Fruit fly (Drosophila melanogaster): ENCODE results near the gene CG5194.

The CG5194 gene

DNA sequence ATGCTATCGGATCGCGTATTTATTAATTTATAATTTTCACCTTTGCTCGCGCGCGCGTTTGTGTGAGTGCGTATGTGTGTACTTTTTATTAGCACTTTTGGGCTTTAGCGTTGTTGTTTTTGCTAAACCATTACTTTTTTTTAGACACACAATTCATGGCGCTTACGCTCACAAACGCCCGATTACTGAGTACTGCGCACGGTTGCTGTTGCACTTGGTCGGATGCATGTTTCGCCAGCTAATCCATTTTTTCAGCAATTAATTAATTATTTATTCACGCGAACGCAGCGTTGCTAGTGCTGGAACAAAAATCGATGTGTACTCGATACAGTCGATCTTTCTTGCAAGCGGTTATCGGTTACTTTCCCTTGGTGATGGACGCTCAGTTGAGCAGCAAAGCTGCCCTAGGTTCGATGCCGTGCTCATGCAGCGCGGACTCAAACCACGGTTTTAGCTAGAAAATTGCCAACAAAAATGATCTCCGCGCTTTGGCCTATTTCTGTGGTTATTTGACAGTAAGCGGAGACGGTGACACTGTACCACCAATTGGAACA is 11.9 kb downstream of the CG5194 start, which contains the start of the genes smg and CG5087 (continued):
- peak; percentile 64 for TF ChIP-seq CG2712 (tag; optimal IDR thresholded peaks at IDR 0.05)
- no peak for TF ChIP-seq dmrt99B (tag; optimal IDR thresholded peaks at IDR 0.05)
- TF ChIP-seq MTF-1 (GFP tag; optimal IDR thresholded peaks at IDR 0.05; ENCODE audit: borderline replicate concordance) = no peak
- TF ChIP-seq CG11398 (GFP tag; optimal IDR thresholded peaks at IDR 0.05) = peak; percentile 56
- no peak for TF ChIP-seq Atf6 (GFP tag; IDR thresholded peaks at IDR 0.05)
- peak; percentile 98 for TF ChIP-seq CG4617 (GFP tag; optimal IDR thresholded peaks at IDR 0.05; ENCODE audit: borderline replicate concordance)
- peak; percentile 86 for TF ChIP-seq CG8924 (tag; optimal IDR thresholded peaks at IDR 0.05)
- TF ChIP-seq ro (GFP tag; IDR thresholded peaks at IDR 0.05) = no peak
- peak; percentile 27 for TF ChIP-seq Mad (GFP tag; optimal IDR thresholded peaks at IDR 0.05)
- TF ChIP-seq CG7271 (tag; optimal IDR thresholded peaks at IDR 0.05) = no peak
- no peak for TF ChIP-seq CG9215 (GFP tag; IDR thresholded peaks at IDR 0.05)
- TF ChIP-seq CG31388 (GFP tag; optimal IDR thresholded peaks at IDR 0.05) = no peak
- peak; percentile 42 for TF ChIP-seq CG7928 (GFP tag; optimal IDR thresholded peaks at IDR 0.05)
- peak; percentile 56 for TF ChIP-seq CG12391 (tag; optimal IDR thresholded peaks at IDR 0.05)
- TF ChIP-seq trem (tag; optimal IDR thresholded peaks at IDR 0.05) = peak; percentile 86
- TF ChIP-seq ab (GFP tag; optimal IDR thresholded peaks at IDR 0.05) = no peak
- TF ChIP-seq Drgx (GFP tag; IDR thresholded peaks at IDR 0.05) = peak; percentile 6; the same call in 1 of the 2 replicates
- TF ChIP-seq Adf1 (GFP tag; IDR thresholded peaks at IDR 0.05) = 0 out of 2 replicates have a peak, but pooled peaks have one; percentile 6
- peak; percentile 62 for TF ChIP-seq maf-S (GFP tag; optimal IDR thresholded peaks at IDR 0.05)
- no peak for TF ChIP-seq CG4854 (GFP tag; optimal IDR thresholded peaks at IDR 0.05)
- no peak for TF ChIP-seq CG13775 (GFP tag; optimal IDR thresholded peaks at IDR 0.05)
- peak; percentile 92 for TF ChIP-seq HmgZ (tag; optimal IDR thresholded peaks at IDR 0.05)
- TF ChIP-seq CG10462 (GFP tag; optimal IDR thresholded peaks at IDR 0.05) = no peak
- TF ChIP-seq E2f1 (GFP tag; IDR thresholded peaks at IDR 0.05) = peak; percentile 14; the same call in 1 of the 2 replicates
- TF ChIP-seq CG17186 (GFP tag; optimal IDR thresholded peaks at IDR 0.05) = peak; percentile 84
- TF ChIP-seq chinmo (GFP tag; IDR thresholded peaks at IDR 0.05; ENCODE audit: partially characterized antibody) = peak; percentile 86; the same call in 3 of the 4 replicates
- TF ChIP-seq Ets65A (GFP tag) = peak; percentile 93
- TF ChIP-seq ERR (GFP tag; optimal IDR thresholded peaks at IDR 0.05) = peak; percentile 51
- no peak for TF ChIP-seq CG9437 (GFP tag; optimal IDR thresholded peaks at IDR 0.05)
- no peak for TF ChIP-seq twi (tag; optimal IDR thresholded peaks at IDR 0.05)
- TF ChIP-seq Eip74EF (GFP tag; optimal IDR thresholded peaks at IDR 0.05) = peak in 1 of 2 experiments; percentile 50
- no peak for TF ChIP-seq nerfin-2 (GFP tag; IDR thresholded peaks at IDR 0.05; ENCODE audit: partially characterized antibody)
- TF ChIP-seq CG14710 (tag; optimal IDR thresholded peaks at IDR 0.05) = peak; percentile 83
- peak; percentile 55 for TF ChIP-seq CG3163 (GFP tag; optimal IDR thresholded peaks at IDR 0.05)
- peak; percentile 58 for TF ChIP-seq CG17912 (GFP tag; optimal IDR thresholded peaks at IDR 0.05)
- peak; percentile 81 for TF ChIP-seq Opbp (GFP tag; IDR thresholded peaks at IDR 0.05; ENCODE audit: partially characterized antibody)
- TF ChIP-seq fu2 (GFP tag; optimal IDR thresholded peaks at IDR 0.05) = peak; percentile 47
- peak; percentile 19 for TF ChIP-seq CG34376 (GFP tag; optimal IDR thresholded peaks at IDR 0.05)
- peak; percentile 27; the same call in 1 of the 2 replicates for TF ChIP-seq al (GFP tag; IDR thresholded peaks at IDR 0.05)
- TF ChIP-seq CG1233 (GFP tag; optimal IDR thresholded peaks at IDR 0.05) = no peak
- TF ChIP-seq grau (tag; optimal IDR thresholded peaks at IDR 0.05) = peak; percentile 23
- TF ChIP-seq CG2889 (GFP tag; IDR thresholded peaks at IDR 0.05) = no peak
- TF ChIP-seq CG12744 (GFP tag; optimal IDR thresholded peaks at IDR 0.05) = no peak
- no peak for TF ChIP-seq Lpt (GFP tag; optimal IDR thresholded peaks at IDR 0.05)
- no peak; the same call in 2 of the 3 replicates for TF ChIP-seq CG34224 (GFP tag; IDR thresholded peaks at IDR 0.05; ENCODE audit: partially characterized antibody)
- peak; percentile 9 for TF ChIP-seq Usf (GFP tag; optimal IDR thresholded peaks at IDR 0.05)
- TF ChIP-seq pzg (GFP tag; optimal IDR thresholded peaks at IDR 0.05) = peak; percentile 100
- TF ChIP-seq CG6175 (GFP tag; IDR thresholded peaks at IDR 0.05) = no peak
- no peak for TF ChIP-seq run (tag; optimal IDR thresholded peaks at IDR 0.05)

All from whole organism, embryonic.